Fruit fly (Drosophila melanogaster): Measurements from ENCODE around the gene e.

e gene

DNA sequence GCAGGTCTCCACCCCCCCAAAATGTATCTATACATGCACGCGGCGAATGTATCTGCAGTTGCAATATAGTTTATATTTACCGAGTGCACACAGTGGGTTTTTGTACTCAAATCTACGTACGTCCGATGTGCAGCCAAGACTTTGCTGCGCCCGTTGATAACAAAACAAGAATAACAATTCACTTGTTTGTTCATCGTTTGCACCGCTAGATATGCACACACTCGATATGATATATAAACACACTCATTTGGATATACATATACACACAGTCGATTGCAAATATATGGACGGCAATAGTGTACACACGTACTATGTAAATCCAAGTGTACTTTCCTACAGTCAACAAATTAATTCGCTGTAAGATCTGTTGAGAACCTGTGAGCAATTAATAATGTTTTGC, 43.2 kb downstream of the e start:
- TF ChIP-seq brk (GFP tag; optimal IDR thresholded peaks at IDR 0.05): no peak
- TF ChIP-seq Hr78 (GFP tag; optimal IDR thresholded peaks at IDR 0.05): no peak
- TF ChIP-seq CrebA (GFP tag; optimal IDR thresholded peaks at IDR 0.05; ENCODE audit: borderline replicate concordance): no peak
- TF ChIP-seq GATAd (GFP tag; optimal IDR thresholded peaks at IDR 0.05): no peak
- TF ChIP-seq psq (GFP tag; optimal IDR thresholded peaks at IDR 0.05): no peak
- TF ChIP-seq woc (GFP tag; optimal IDR thresholded peaks at IDR 0.05): no peak
- no peak for TF ChIP-seq Sp1 (GFP tag; optimal IDR thresholded peaks at IDR 0.05)
- no peak for TF ChIP-seq Abd-B (GFP tag; optimal IDR thresholded peaks at IDR 0.05)
- TF ChIP-seq HLH106 (tag; optimal IDR thresholded peaks at IDR 0.05): no peak
- TF ChIP-seq Hnf4 (GFP tag; optimal IDR thresholded peaks at IDR 0.05): no peak
- TF ChIP-seq dl (GFP tag; optimal IDR thresholded peaks at IDR 0.05; ENCODE audit: insufficient read depth in 1 of 2, partially characterized antibody in 2 of 2): no peak
- no peak for TF ChIP-seq jim (GFP tag; optimal IDR thresholded peaks at IDR 0.05)
- no peak for TF ChIP-seq sage (GFP tag; optimal IDR thresholded peaks at IDR 0.05)
- TF ChIP-seq rgr (GFP tag; optimal IDR thresholded peaks at IDR 0.05): no peak
- TF ChIP-seq pan (optimal IDR thresholded peaks at IDR 0.05): no peak
- TF ChIP-seq sv (GFP tag; optimal IDR thresholded peaks at IDR 0.05): no peak
- no peak for TF ChIP-seq ey (GFP tag; optimal IDR thresholded peaks at IDR 0.05)
- TF ChIP-seq lola (GFP tag; optimal IDR thresholded peaks at IDR 0.05): no peak
- no peak for TF ChIP-seq foxo (GFP tag; optimal IDR thresholded peaks at IDR 0.05)
- TF ChIP-seq Jra (GFP tag; optimal IDR thresholded peaks at IDR 0.05): no peak

DNA sequence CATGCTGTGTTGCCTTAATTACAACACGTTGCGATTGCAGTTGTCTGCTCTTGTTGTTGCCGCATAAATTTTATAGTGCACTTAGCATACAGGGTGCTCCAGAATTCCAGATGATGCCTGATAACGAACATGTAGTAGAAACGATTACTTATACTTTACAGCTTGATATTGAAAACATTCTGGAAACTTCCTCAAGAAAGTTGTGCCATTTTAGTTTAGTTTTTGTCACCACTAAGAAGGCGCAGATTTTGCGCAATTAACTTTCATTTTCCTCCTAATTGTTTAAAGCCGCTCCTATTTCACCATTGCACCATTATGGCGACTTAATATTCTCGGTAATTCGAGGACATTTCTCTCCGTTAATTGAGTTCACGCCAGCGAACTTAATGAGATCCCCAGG, 44.7 kb downstream of the e start:
- TF ChIP-seq h (GFP tag; optimal IDR thresholded peaks at IDR 0.05) (no peak), Jra (GFP tag; optimal IDR thresholded peaks at IDR 0.05) (no peak), Hr83 (GFP tag; optimal IDR thresholded peaks at IDR 0.05; ENCODE audit: poor library complexity, severe bottlenecking) (no peak)

dm6 chr3R:21190797-21191401, 46.1 kb downstream of the e start:
- TF ChIP-seq psq (GFP tag; optimal IDR thresholded peaks at IDR 0.05) (peak; percentile 65), br (GFP tag; optimal IDR thresholded peaks at IDR 0.05) (no peak), Myc (optimal IDR thresholded peaks at IDR 0.05) (no peak), fru (GFP tag; optimal IDR thresholded peaks at IDR 0.05) (no peak), usp (GFP tag; optimal IDR thresholded peaks at IDR 0.05) (no peak), pan (optimal IDR thresholded peaks at IDR 0.05) (no peak), Hr78 (GFP tag; optimal IDR thresholded peaks at IDR 0.05) (no peak), Vsx2 (GFP tag; optimal IDR thresholded peaks at IDR 0.05; ENCODE audit: partially characterized antibody) (no peak), HLH106 (tag; optimal IDR thresholded peaks at IDR 0.05) (no peak), dl (GFP tag; optimal IDR thresholded peaks at IDR 0.05; ENCODE audit: insufficient read depth in 1 of 2, partially characterized antibody in 2 of 2) (peak in 1 of 2 experiments; percentile 55), dsf (GFP tag; optimal IDR thresholded peaks at IDR 0.05; ENCODE audit: borderline replicate concordance) (no peak), CG9705 (GFP tag; optimal IDR thresholded peaks at IDR 0.05) (no peak), foxo (GFP tag; optimal IDR thresholded peaks at IDR 0.05) (no peak), N (GFP tag; optimal IDR thresholded peaks at IDR 0.05) (no peak), sage (GFP tag; optimal IDR thresholded peaks at IDR 0.05) (peak; percentile 16), ey (GFP tag; optimal IDR thresholded peaks at IDR 0.05) (no peak), Rel (GFP tag; optimal IDR thresholded peaks at IDR 0.05) (no peak), Rel (tag; optimal IDR thresholded peaks at IDR 0.05) (no peak), Mio (GFP tag; optimal IDR thresholded peaks at IDR 0.05) (no peak), lola (GFP tag; optimal IDR thresholded peaks at IDR 0.05) (no peak), brk (GFP tag; optimal IDR thresholded peaks at IDR 0.05) (peak; percentile 68), Hnf4 (GFP tag; optimal IDR thresholded peaks at IDR 0.05) (no peak), CrebA (GFP tag; optimal IDR thresholded peaks at IDR 0.05; ENCODE audit: borderline replicate concordance) (peak; percentile 45), Jra (GFP tag; optimal IDR thresholded peaks at IDR 0.05) (no peak), dmrt93B (GFP tag; optimal IDR thresholded peaks at IDR 0.05) (no peak), tai (GFP tag; optimal IDR thresholded peaks at IDR 0.05) (no peak), Hr83 (GFP tag; optimal IDR thresholded peaks at IDR 0.05; ENCODE audit: poor library complexity, severe bottlenecking) (no peak), sv (GFP tag; optimal IDR thresholded peaks at IDR 0.05) (no peak), CG32264 (GFP tag; optimal IDR thresholded peaks at IDR 0.05) (no peak), OdsH (GFP tag; optimal IDR thresholded peaks at IDR 0.05) (no peak), woc (GFP tag; optimal IDR thresholded peaks at IDR 0.05) (no peak), Dfd (GFP tag; optimal IDR thresholded peaks at IDR 0.05) (no peak), Abd-B (GFP tag; optimal IDR thresholded peaks at IDR 0.05) (no peak), Sp1 (GFP tag; optimal IDR thresholded peaks at IDR 0.05) (peak; percentile 16), Dif (GFP tag; optimal IDR thresholded peaks at IDR 0.05; ENCODE audit: partially characterized antibody) (peak; percentile 70), jim (GFP tag; optimal IDR thresholded peaks at IDR 0.05) (peak; percentile 78), rgr (GFP tag; optimal IDR thresholded peaks at IDR 0.05) (no peak), h (GFP tag; optimal IDR thresholded peaks at IDR 0.05) (peak; percentile 14), GATAd (GFP tag; optimal IDR thresholded peaks at IDR 0.05) (no peak)

All from whole organism, wandering third instar larva.